Fruit fly (Drosophila melanogaster) whole organism, larva: ENCODE data around the gene CG7903.

ENCODE experiments used
- noc ChIP-seq: fragments of 200-800 bp; sonication (Bioruptor generic); optimal IDR thresholded peaks from 3 replicates; lab custom pipeline; 2019; ENCODE audit warnings: missing biosample characterization, mild to moderate bottlenecking, missing genetic modification characterization, moderate library complexity

The CG7903 gene

dm6 chr3R:29969347-29969746 lies 25.7 kb downstream of the CG7903 start, which contains the start of gene TkR99D:
TSS of gene TkR99D (minus strand) at chr3R:29969447.
- TF ChIP-seq noc: no peak

DNA sequence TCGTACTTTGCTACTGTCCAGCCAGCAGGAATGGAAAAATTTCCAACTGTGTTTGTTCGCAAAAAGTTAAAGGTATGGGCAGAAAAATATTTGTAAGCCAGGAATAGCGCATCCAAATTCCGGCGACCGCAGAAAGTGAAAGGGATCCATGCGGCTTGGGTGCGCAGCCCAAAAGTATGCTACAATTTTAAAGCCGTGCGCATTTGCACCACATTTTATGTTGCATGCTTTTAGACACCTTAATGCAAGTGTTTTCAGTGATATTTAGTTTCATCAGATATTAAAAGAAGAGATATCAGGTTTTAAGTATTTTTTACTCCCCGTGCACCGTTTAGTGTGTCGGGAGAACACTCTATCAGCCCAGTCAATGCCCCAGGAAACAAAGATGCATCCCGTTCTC lies 31.9 kb downstream of the CG7903 start:
- no peak for TF ChIP-seq noc

DNA sequence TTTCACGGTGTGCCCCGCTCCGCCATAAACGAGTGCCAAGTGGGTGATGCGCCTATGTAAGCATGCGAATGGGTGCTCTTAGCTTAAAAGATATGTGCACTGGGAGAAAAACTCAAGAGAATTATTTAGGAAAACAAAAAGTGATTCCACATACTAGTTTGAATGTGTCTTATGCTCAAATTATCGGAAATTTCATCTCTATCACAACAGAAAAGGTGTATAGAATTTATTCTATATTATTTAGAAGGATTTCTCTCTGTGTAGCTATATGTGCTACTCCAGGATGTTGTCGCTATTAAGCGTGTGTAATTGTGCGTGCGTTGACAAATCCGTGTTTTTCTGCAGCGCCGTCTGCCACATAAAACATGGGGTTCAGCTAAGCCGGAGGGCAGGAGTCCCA lies 35.7 kb downstream of the CG7903 start:
- TF ChIP-seq noc: no peak
